Worm (Caenorhabditis elegans) whole organism, L1 larva: ENCODE data around the gene R166.2.
"Not testable (repeated sequence)": the region's sequence is repeated elsewhere in the genome, so short reads cannot be mapped to it uniquely, and the experiment has no call there.

Experiments
- ama-1 ChIP-seq: fragments of 150-350 bp; optimal IDR thresholded peaks from 2 replicates; lab custom pipeline; 2014
- blmp-1 ChIP-seq: fragments of 150-350 bp; optimal IDR thresholded peaks from 2 replicates; lab custom pipeline; 2014; ENCODE audit warnings: missing biosample characterization, missing genetic modification characterization
- elt-2 ChIP-seq: sonication (generic microtip); optimal IDR thresholded peaks from 2 replicates; lab custom pipeline; 2016; ENCODE audit warnings: missing genetic modification characterization, mild to moderate bottlenecking, inconsistent platforms, missing compliant biosample characterization, missing genetic modification reagents
- elt-3 ChIP-seq, 6 experiments: fragments of 150-350 bp in 1 of 6; sonication (generic microtip); optimal IDR thresholded peaks; 2 replicates each; lab custom pipeline; 2017 to 2018; ENCODE audit warnings: missing biosample characterization in 6 of 6, missing genetic modification characterization in 6 of 6, inconsistent platforms in 1 of 6
- hlh-4 ChIP-seq: sonication (generic microtip); optimal IDR thresholded peaks from 2 replicates; lab custom pipeline; 2016; ENCODE audit warnings: mild to moderate bottlenecking, missing genetic modification characterization, missing compliant biosample characterization
- jun-1 ChIP-seq: fragments of 150-350 bp; optimal IDR thresholded peaks from 2 replicates; lab custom pipeline; 2014; ENCODE audit warnings: missing biosample characterization, missing genetic modification reagents, missing genetic modification characterization
- lin-35 ChIP-seq, 2 experiments: fragments of 150-350 bp; optimal IDR thresholded peaks; 2 replicates each; lab custom pipeline; 2014; ENCODE audit warnings: missing biosample characterization in 2 of 2, missing genetic modification characterization in 2 of 2, missing genetic modification reagents in 2 of 2
- mdl-1 ChIP-seq, 2 experiments: fragments of 150-350 bp; optimal IDR thresholded peaks; 2 replicates each; lab custom pipeline; 2014 to 2017; ENCODE audit warnings: missing biosample characterization in 2 of 2, missing genetic modification characterization in 2 of 2, inconsistent platforms in 1 of 2
- mep-1 ChIP-seq: fragments of 150-350 bp; optimal IDR thresholded peaks from 2 replicates; lab custom pipeline; 2014; ENCODE audit warnings: missing biosample characterization, missing genetic modification characterization
- nhr-12 ChIP-seq: sonication (generic microtip); optimal IDR thresholded peaks from 2 replicates; lab custom pipeline; 2017; ENCODE audit warnings: missing biosample characterization, missing genetic modification characterization
- nhr-76 ChIP-seq: sonication (generic microtip); optimal IDR thresholded peaks from 2 replicates; lab custom pipeline; 2017; ENCODE audit warnings: missing biosample characterization, missing genetic modification characterization
- nhr-77 ChIP-seq: fragments of 150-350 bp; optimal IDR thresholded peaks from 2 replicates; lab custom pipeline; 2014; ENCODE audit warnings: missing biosample characterization, missing genetic modification characterization
- rnt-1 ChIP-seq: sonication (generic microtip); optimal IDR thresholded peaks from 2 replicates; lab custom pipeline; 2016; ENCODE audit warnings: mild to moderate bottlenecking, missing genetic modification characterization, moderate library complexity, missing compliant biosample characterization
- vab-15 ChIP-seq: sonication (generic microtip); optimal IDR thresholded peaks from 2 replicates; lab custom pipeline; 2017; ENCODE audit warnings: missing genotype, mild to moderate bottlenecking, missing genetic modification characterization, missing compliant biosample characterization

- TF ChIP-seq nhr-77 (tag; lab: Kevin White, UChicago); mdl-1 (tag; optimal IDR thresholded peaks at IDR 0.05; lab: Kevin White, UChicago); elt-3 (tag; optimal IDR thresholded peaks at IDR 0.05; lab: Kevin White, UChicago); nhr-12 (tag; lab: Kevin White, UChicago); rnt-1 (tag; lab: Kevin White, UChicago); vab-15 (tag; lab: Kevin White, UChicago); ama-1 (lab: Kevin White, UChicago); elt-2 (tag; lab: Kevin White, UChicago); hlh-4; lin-35 (GFP tag; optimal IDR thresholded peaks at IDR 0.05; lab: Kevin White, UChicago); jun-1 (tag; lab: Kevin White, UChicago); blmp-1 (tag; lab: Kevin White, UChicago); nhr-76 (tag; lab: Kevin White, UChicago); mep-1 (tag; lab: Kevin White, UChicago): not testable (repeated sequence)
Observed at ce11 chrII:10493034-10493433, 44.4 kb downstream of the R166.2 start, which contains the start of gene ZK666.8.
